Worm (Caenorhabditis elegans) whole organism, L2 larva: ENCODE measurements around the gene fbxa-69.

Source experiments
- ama-1 ChIP-seq: fragments of 150-350 bp; optimal IDR thresholded peaks from 2 replicates; lab custom pipeline; 2018; ENCODE audit warnings: inconsistent platforms
- blmp-1 ChIP-seq: sonication (generic microtip); optimal IDR thresholded peaks from 2 replicates; lab custom pipeline; 2017; ENCODE audit warnings: missing genetic modification characterization, mild to moderate bottlenecking, missing compliant biosample characterization, antibody characterized with exemption, moderate library complexity; ENCODE audit not compliant: insufficient read depth
- mdl-1 ChIP-seq, 2 experiments: fragments of 150-350 bp in 1 of 2; sonication (generic microtip) in 1 of 2; optimal IDR thresholded peaks; 2 replicates each; lab custom pipeline; 2017; ENCODE audit warnings: missing biosample characterization in 2 of 2, missing genetic modification characterization in 2 of 2
- nhr-12 ChIP-seq: fragments of 150-350 bp; optimal IDR thresholded peaks from 2 replicates; lab custom pipeline; 2014; ENCODE audit warnings: missing biosample characterization, missing genetic modification characterization
- nhr-23 ChIP-seq: fragments of 150-350 bp; optimal IDR thresholded peaks from 2 replicates; lab custom pipeline; 2014; ENCODE audit warnings: missing biosample characterization, missing genetic modification reagents, missing genetic modification characterization
- nhr-237 ChIP-seq: fragments of 150-350 bp; optimal IDR thresholded peaks from 2 replicates; lab custom pipeline; 2014; ENCODE audit warnings: missing biosample characterization, missing genetic modification characterization
- nhr-25 ChIP-seq: fragments of 150-350 bp; sonication (generic microtip); optimal IDR thresholded peaks from 3 replicates; lab custom pipeline; 2014; ENCODE audit warnings: missing biosample characterization, missing genetic modification characterization
- nhr-77 ChIP-seq: fragments of 150-350 bp; optimal IDR thresholded peaks from 2 replicates; lab custom pipeline; 2014; ENCODE audit warnings: missing biosample characterization, missing genetic modification characterization
- peb-1 ChIP-seq: fragments of 150-350 bp; optimal IDR thresholded peaks from 2 replicates; lab custom pipeline; 2014; ENCODE audit warnings: missing biosample characterization, missing genetic modification characterization
- sem-4 ChIP-seq: fragments of 150-350 bp; optimal IDR thresholded peaks from 2 replicates; lab custom pipeline; 2014; ENCODE audit warnings: missing biosample characterization, missing genetic modification reagents, missing genetic modification characterization
- snpc-4 ChIP-seq: fragments of 150-350 bp; optimal IDR thresholded peaks from 2 replicates; lab custom pipeline; 2014; ENCODE audit warnings: missing biosample characterization, missing genetic modification characterization
- zag-1 ChIP-seq: fragments of 150-350 bp; optimal IDR thresholded peaks from 2 replicates; lab custom pipeline; 2014; ENCODE audit warnings: missing biosample characterization, missing genetic modification characterization
- ztf-11 ChIP-seq: sonication (generic microtip); optimal IDR thresholded peaks from 2 replicates; lab custom pipeline; 2017; ENCODE audit warnings: missing biosample characterization, missing genetic modification characterization
- ztf-4 ChIP-seq: fragments of 150-350 bp; optimal IDR thresholded peaks from 2 replicates; lab custom pipeline; 2014; ENCODE audit warnings: missing biosample characterization, missing genetic modification characterization

- TF ChIP-seq ama-1 (lab: Kevin White, UChicago): no peak
- TF ChIP-seq nhr-77 (tag; lab: Kevin White, UChicago): no peak
- no peak for TF ChIP-seq mdl-1 (tag; optimal IDR thresholded peaks at IDR 0.05; lab: Kevin White, UChicago)
- TF ChIP-seq nhr-25 (tag; lab: Kevin White, UChicago): no peak
- no peak for TF ChIP-seq peb-1 (tag; lab: Kevin White, UChicago)
- no peak for TF ChIP-seq ztf-4 (tag; lab: Kevin White, UChicago)
- TF ChIP-seq snpc-4 (tag; lab: Kevin White, UChicago): no peak
- TF ChIP-seq ztf-11: no peak
- TF ChIP-seq nhr-237 (tag; lab: Kevin White, UChicago): no peak
- no peak for TF ChIP-seq zag-1 (tag; lab: Kevin White, UChicago)
- TF ChIP-seq sem-4 (tag; lab: Kevin White, UChicago): no peak
- no peak for TF ChIP-seq blmp-1
- TF ChIP-seq nhr-23 (tag; lab: Kevin White, UChicago): no peak
- no peak for TF ChIP-seq nhr-12 (tag; lab: Kevin White, UChicago)
These were observed 47.3 kb upstream of the fbxa-69 start, which contains the start of gene srh-299 for ce11 chrV:15863042-15863441.
